Fruit fly (Drosophila melanogaster) whole organism, embryonic: ENCODE measurements around the gene CG15365.

Experiments used
- BEAF-32 ChIP-seq: fragments of 200-800 bp; sonication (Bioruptor generic); optimal IDR thresholded peaks from 3 replicates; lab custom pipeline; 2017; ENCODE audit warnings: missing biosample characterization, missing genetic modification characterization, mild to moderate bottlenecking, moderate library complexity, missing genetic modification reagents
- CG11398 ChIP-seq: fragments of 200-800 bp; sonication (Bioruptor generic); optimal IDR thresholded peaks from 2 replicates; lab custom pipeline; 2016; ENCODE audit warnings: missing biosample characterization, missing genetic modification characterization
- CG11504 ChIP-seq: fragments of 200-800 bp; sonication (Bioruptor generic); optimal IDR thresholded peaks from 3 replicates; lab custom pipeline; 2019; ENCODE audit warnings: missing biosample characterization, mild to moderate bottlenecking, missing genetic modification characterization, moderate library complexity
- CG11695 ChIP-seq: fragments of 200-800 bp; sonication (Bioruptor generic); IDR thresholded peaks from 3 replicates; pipeline ENCODE4 v1.3.6; 2022; ENCODE audit warnings: missing biosample characterization, missing genetic modification characterization
- CG12769 ChIP-seq: fragments of 200-800 bp; sonication (Bioruptor generic); optimal IDR thresholded peaks from 2 replicates; lab custom pipeline; 2019; ENCODE audit warnings: missing biosample characterization, mild to moderate bottlenecking, missing genetic modification characterization, moderate library complexity
- CG13775 ChIP-seq: fragments of 200-800 bp; sonication (Bioruptor generic); optimal IDR thresholded peaks from 3 replicates; lab custom pipeline; 2017; ENCODE audit warnings: missing biosample characterization, mild to moderate bottlenecking, missing genetic modification characterization
- CG1602 ChIP-seq: fragments of 200-800 bp; sonication (Bioruptor generic); optimal IDR thresholded peaks from 3 replicates; lab custom pipeline; 2016; ENCODE audit warnings: missing biosample characterization, missing genetic modification characterization
- CG17912 ChIP-seq: fragments of 200-800 bp; sonication (Bioruptor generic); optimal IDR thresholded peaks from 2 replicates; lab custom pipeline; 2018; ENCODE audit warnings: missing biosample characterization, mild to moderate bottlenecking, missing genetic modification characterization
- CG1832 ChIP-seq: fragments of 200-800 bp; sonication (Bioruptor generic); optimal IDR thresholded peaks from 2 replicates; lab custom pipeline; 2017; ENCODE audit warnings: missing biosample characterization, mild to moderate bottlenecking, missing genetic modification characterization, inconsistent platforms
- CG18764 ChIP-seq: fragments of 200-800 bp; sonication (Bioruptor generic); optimal IDR thresholded peaks from 3 replicates; lab custom pipeline; 2016; ENCODE audit warnings: missing biosample characterization, missing genetic modification characterization
- CG33557 ChIP-seq: fragments of 200-800 bp; sonication (Bioruptor generic); optimal IDR thresholded peaks from 2 replicates; lab custom pipeline; 2019; ENCODE audit warnings: missing biosample characterization, mild to moderate bottlenecking, missing genetic modification characterization, moderate library complexity
- CG34224 ChIP-seq: fragments of 200-800 bp; sonication (Bioruptor generic); IDR thresholded peaks from 3 replicates; pipeline ENCODE4 v1.3.6; 2022; ENCODE audit warnings: missing biosample characterization, missing genetic modification characterization; ENCODE audit not compliant: partially characterized antibody
- CG3995 ChIP-seq: fragments of 200-800 bp; sonication (Bioruptor generic); optimal IDR thresholded peaks from 3 replicates; lab custom pipeline; 2016; ENCODE audit warnings: missing biosample characterization, missing genetic modification characterization
- CG4617 ChIP-seq: fragments of 200-800 bp; sonication (Bioruptor generic); optimal IDR thresholded peaks from 3 replicates; lab custom pipeline; 2016; ENCODE audit warnings: missing biosample characterization, missing genetic modification characterization, borderline replicate concordance
- CG7556 ChIP-seq: fragments of 200-800 bp; sonication (Bioruptor generic); optimal IDR thresholded peaks from 2 replicates; lab custom pipeline; 2017; ENCODE audit warnings: missing biosample characterization, mild to moderate bottlenecking, missing genetic modification characterization
- CG7786 ChIP-seq: fragments of 200-800 bp; sonication (Bioruptor generic); optimal IDR thresholded peaks from 2 replicates; lab custom pipeline; 2016; ENCODE audit warnings: missing biosample characterization, missing genetic modification characterization
- CG9437 ChIP-seq: fragments of 200-800 bp; sonication (Bioruptor generic); optimal IDR thresholded peaks from 2 replicates; lab custom pipeline; 2018; ENCODE audit warnings: missing biosample characterization, mild to moderate bottlenecking, missing genetic modification characterization
- CTCF ChIP-seq: fragments of 200-800 bp; sonication (Bioruptor generic); optimal IDR thresholded peaks from 2 replicates; lab custom pipeline; 2017; ENCODE audit warnings: missing biosample characterization, mild to moderate bottlenecking, missing genetic modification characterization, moderate library complexity
- Dip2 ChIP-seq: fragments of 200-800 bp; sonication (Bioruptor generic); IDR thresholded peaks from 2 replicates; pipeline ENCODE4 v1.3.6; 2022; ENCODE audit warnings: missing biosample characterization, missing genetic modification characterization
- Drgx ChIP-seq: fragments of 200-800 bp; sonication (Bioruptor generic); IDR thresholded peaks from 2 replicates; pipeline ENCODE4 v1.3.6; 2022; ENCODE audit warnings: missing biosample characterization, missing genetic modification characterization
- HLH3B ChIP-seq: fragments of 200-800 bp; sonication (Bioruptor generic); IDR thresholded peaks from 2 replicates; pipeline ENCODE4 v1.3.6; 2022; ENCODE audit warnings: missing biosample characterization, missing genetic modification characterization
- Jarid2 ChIP-seq: fragments of 200-800 bp; sonication (Bioruptor generic); optimal IDR thresholded peaks from 3 replicates; lab custom pipeline; 2017; ENCODE audit warnings: mild to moderate bottlenecking, missing biosample characterization, missing genetic modification reagents, missing genetic modification characterization
- Kr ChIP-seq: fragments of 200-800 bp; sonication (Bioruptor generic); optimal IDR thresholded peaks from 2 replicates; lab custom pipeline; 2017; ENCODE audit warnings: missing biosample characterization, mild to moderate bottlenecking, missing genetic modification characterization
- Max ChIP-seq: fragments of 200-800 bp; sonication (Bioruptor generic); optimal IDR thresholded peaks from 2 replicates; lab custom pipeline; 2016; ENCODE audit warnings: missing biosample characterization, mild to moderate bottlenecking, missing genetic modification characterization
- Rfx ChIP-seq: fragments of 200-800 bp; sonication (Bioruptor generic); IDR thresholded peaks from 2 replicates; pipeline ENCODE4 v1.3.6; 2022; ENCODE audit warnings: missing biosample characterization, missing genetic modification characterization
- Spps ChIP-seq: fragments of 200-800 bp; sonication (Bioruptor generic); optimal IDR thresholded peaks from 2 replicates; lab custom pipeline; 2018; ENCODE audit warnings: missing biosample characterization, mild to moderate bottlenecking, missing genetic modification characterization
- bcd ChIP-seq: fragments of 200-800 bp; sonication (Bioruptor generic); optimal IDR thresholded peaks from 2 replicates; lab custom pipeline; 2017; ENCODE audit warnings: missing biosample characterization, mild to moderate bottlenecking, missing genetic modification characterization
- br ChIP-seq: fragments of >200 bp; optimal IDR thresholded peaks from 2 replicates; lab custom pipeline; 2017
- chinmo ChIP-seq: fragments of 200-800 bp; sonication (Bioruptor generic); IDR thresholded peaks from 4 replicates; pipeline ENCODE4 v1.3.6; 2022; ENCODE audit warnings: missing biosample characterization, missing genetic modification characterization; ENCODE audit not compliant: partially characterized antibody
- corto ChIP-seq: fragments of 200-800 bp; sonication (Bioruptor generic); optimal IDR thresholded peaks from 2 replicates; lab custom pipeline; 2016; ENCODE audit warnings: missing biosample characterization, mild to moderate bottlenecking, missing genetic modification characterization, moderate library complexity
- exex ChIP-seq: fragments of 200-800 bp; sonication (Bioruptor generic); optimal IDR thresholded peaks from 4 replicates; lab custom pipeline; 2018; ENCODE audit warnings: missing biosample characterization, mild to moderate bottlenecking, missing genetic modification characterization, moderate library complexity
- grn ChIP-seq: fragments of 200-800 bp; sonication (Bioruptor generic); optimal IDR thresholded peaks from 3 replicates; lab custom pipeline; 2017; ENCODE audit warnings: missing biosample characterization, missing genetic modification characterization
- hkb ChIP-seq, 2 experiments: fragments of 200-800 bp in 1 of 2; fragments of >200 bp in 1 of 2; sonication (Bioruptor generic) in 1 of 2; IDR thresholded peaks in 1 of 2; optimal IDR thresholded peaks in 1 of 2; 2 replicates each; pipeline versions ENCODE4 v1.3.6 to Lab custom; 2017 to 2022; ENCODE audit warnings: missing biosample characterization in 1 of 2, missing genetic modification characterization in 1 of 2
- kay ChIP-seq: fragments of 200-800 bp; sonication (Bioruptor generic); optimal IDR thresholded peaks from 2 replicates; lab custom pipeline; 2016; ENCODE audit warnings: missing biosample characterization, missing genetic modification characterization
- ken ChIP-seq: fragments of 200-800 bp; sonication (Bioruptor generic); IDR thresholded peaks from 3 replicates; pipeline ENCODE4 v1.3.6; 2022; ENCODE audit warnings: missing biosample characterization, missing genetic modification characterization
- mld ChIP-seq: fragments of 200-800 bp; sonication (Bioruptor generic); IDR thresholded peaks from 3 replicates; pipeline ENCODE4 v1.3.6; 2022; ENCODE audit warnings: missing biosample characterization, missing genetic modification characterization; ENCODE audit not compliant: partially characterized antibody
- stc ChIP-seq: fragments of 200-800 bp; sonication (Bioruptor generic); IDR thresholded peaks from 2 replicates; pipeline ENCODE4 v1.3.6; 2022; ENCODE audit warnings: missing biosample characterization, missing genetic modification characterization
- tll ChIP-seq, 2 experiments: fragments of 200-800 bp in 1 of 2; fragments of >200 bp in 1 of 2; sonication (Bioruptor generic) in 1 of 2; optimal IDR thresholded peaks; 2 replicates each; lab custom pipeline; 2017 to 2019; ENCODE audit warnings: missing biosample characterization in 2 of 2, missing genetic modification characterization in 2 of 2, mild to moderate bottlenecking in 1 of 2, moderate library complexity in 1 of 2
- vnd ChIP-seq: fragments of 200-800 bp; sonication (Bioruptor generic); IDR thresholded peaks from 3 replicates; pipeline ENCODE4 v1.3.6; 2022; ENCODE audit warnings: missing biosample characterization, missing genetic modification characterization; ENCODE audit not compliant: partially characterized antibody
- wor ChIP-seq: fragments of 200-800 bp; sonication (Bioruptor generic); IDR thresholded peaks from 2 replicates; pipeline ENCODE4 v1.3.6; 2022; ENCODE audit warnings: missing biosample characterization, missing genetic modification characterization

Gene CG15365

dm6 chrX:9029900-9030373 lies 37.8 kb downstream of the CG15365 start, which contains the start of gene Nost (continued):
- TF ChIP-seq corto (no peak), CG11398 (no peak), exex (tag; lab: Kevin White, UChicago) (no peak), ken (GFP tag; lab: Robert Waterston, UW) (no peak), grn (GFP tag; lab: Kevin White, UChicago) (no peak), Drgx (GFP tag; lab: Robert Waterston, UW) (peak; percentile 44), stc (GFP tag; lab: Robert Waterston, UW) (no peak; the same call in 1 of the 2 replicates), CG33557 (GFP tag; lab: Kevin White, UChicago) (no peak), Jarid2 (GFP tag; lab: Kevin White, UChicago) (peak; percentile 77), BEAF-32 (no peak), Spps (tag; lab: Kevin White, UChicago) (no peak), CG13775 (GFP tag; lab: Kevin White, UChicago) (no peak), CG11695 (GFP tag; lab: Robert Waterston, UW) (0 out of 3 replicates have a peak, but pooled peaks have one; percentile 10), CG12769 (tag; lab: Kevin White, UChicago) (no peak), CG34224 (GFP tag; lab: Robert Waterston, UW) (peak; percentile 37; the same call in 2 of the 3 replicates), hkb (optimal IDR thresholded peaks at IDR 0.05; lab: Kevin White, UChicago) (no peak), hkb (GFP tag; IDR thresholded peaks at IDR 0.05; lab: Robert Waterston, UW) (0 out of 2 replicates have a peak, but pooled peaks have one; percentile 29), Kr (GFP tag; lab: Kevin White, UChicago) (no peak), chinmo (GFP tag; lab: Robert Waterston, UW) (peak; percentile 95; the same call in 3 of the 4 replicates), bcd (GFP tag; lab: Kevin White, UChicago) (no peak), Max (GFP tag; lab: Kevin White, UChicago) (no peak), CG18764 (GFP tag; lab: Kevin White, UChicago) (no peak), CG7556 (no peak)

dm6 chrX:9029416-9029815 lies 38.4 kb downstream of the CG15365 start:
- TF ChIP-seq wor (GFP tag; lab: Robert Waterston, UW) (no peak), mld (no peak), kay (GFP tag; lab: Kevin White, UChicago) (peak; percentile 63), br (lab: Kevin White, UChicago) (no peak), tll (GFP tag; optimal IDR thresholded peaks at IDR 0.05; lab: Kevin White, UChicago) (no peak), CG3995 (GFP tag; lab: Kevin White, UChicago) (peak; percentile 89), Dip2 (GFP tag; lab: Robert Waterston, UW) (no peak), Rfx (GFP tag; lab: Robert Waterston, UW) (no peak), HLH3B (GFP tag; lab: Robert Waterston, UW) (no peak), CG9437 (no peak), CG11504 (tag; lab: Kevin White, UChicago) (no peak), CG17912 (GFP tag; lab: Kevin White, UChicago) (no peak), CG4617 (no peak), BEAF-32 (no peak), CG1602 (no peak), CG7786 (GFP tag; lab: Kevin White, UChicago) (no peak), vnd (GFP tag; lab: Robert Waterston, UW) (no peak), CTCF (GFP tag; lab: Kevin White, UChicago) (peak; percentile 31), CG1832 (GFP tag; lab: Kevin White, UChicago) (no peak)
